Fruit fly (Drosophila melanogaster): ENCODE data around the gene CG15317.

Gene CG15317

DNA sequence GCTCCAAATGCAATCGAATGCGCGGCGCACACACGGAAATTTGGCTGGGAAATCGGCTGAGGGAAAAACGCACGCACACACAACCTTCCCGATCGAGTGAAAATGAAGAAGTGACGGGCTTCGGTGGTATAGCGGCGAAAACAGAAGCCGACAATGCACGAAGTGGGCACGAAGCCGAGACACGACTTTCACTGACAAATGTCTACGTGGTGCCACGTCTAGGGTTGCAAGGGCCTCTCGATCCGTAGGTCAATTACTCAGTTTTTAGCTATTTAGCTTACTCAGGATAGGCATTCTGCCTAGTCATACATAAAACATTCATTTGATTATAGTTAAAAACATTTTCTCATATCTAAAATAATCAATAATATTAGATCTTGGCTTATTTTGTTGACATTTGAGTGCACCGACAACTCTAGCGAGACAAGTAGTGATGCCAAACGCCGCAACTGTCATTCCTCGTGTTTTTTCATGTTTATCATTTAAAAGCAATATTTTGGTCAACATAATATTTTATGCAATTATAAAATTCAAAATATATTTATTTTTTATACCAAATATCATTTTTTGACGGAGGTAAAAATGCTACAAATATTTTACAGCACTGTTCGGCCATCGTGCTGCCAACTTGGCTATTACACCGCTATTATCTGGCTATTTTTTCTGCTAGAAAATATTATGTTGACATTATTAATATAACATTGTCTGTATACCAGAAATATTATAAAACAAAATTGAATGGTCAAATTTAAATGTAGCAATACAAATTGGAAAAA is 2.6 kb downstream of the CG15317 start (continued):
- TF ChIP-seq Deaf1 (tag; optimal IDR thresholded peaks at IDR 0.05) (peak; percentile 100), sna (GFP tag; IDR thresholded peaks at IDR 0.05; ENCODE audit: partially characterized antibody) (no peak), CG1024 (GFP tag; IDR thresholded peaks at IDR 0.05) (peak; percentile 55; the same call in 1 of the 2 replicates), btn (GFP tag; optimal IDR thresholded peaks at IDR 0.05) (no peak), luna (GFP tag; optimal IDR thresholded peaks at IDR 0.05) (no peak), crp (GFP tag; optimal IDR thresholded peaks at IDR 0.05) (peak in 1 of 2 experiments; percentile 28), CG9932 (GFP tag; IDR thresholded peaks at IDR 0.05) (peak; percentile 90), Hmr (GFP tag; optimal IDR thresholded peaks at IDR 0.05) (peak; percentile 90), CG9876 (GFP tag; optimal IDR thresholded peaks at IDR 0.05) (peak; percentile 43), zfh1 (GFP tag; IDR thresholded peaks at IDR 0.05) (peak; percentile 88), CG34422 (GFP tag; IDR thresholded peaks at IDR 0.05) (peak; percentile 89), bcd (GFP tag; optimal IDR thresholded peaks at IDR 0.05) (peak; percentile 88), chn (GFP tag; optimal IDR thresholded peaks at IDR 0.05) (peak; percentile 81), CG8388 (GFP tag; optimal IDR thresholded peaks at IDR 0.05) (peak; percentile 87), CG31388 (GFP tag; optimal IDR thresholded peaks at IDR 0.05) (peak; percentile 56), sd (tag; optimal IDR thresholded peaks at IDR 0.05) (peak; percentile 71), CG18619 (GFP tag; optimal IDR thresholded peaks at IDR 0.05) (peak; percentile 86), Max (GFP tag; optimal IDR thresholded peaks at IDR 0.05) (peak; percentile 89), CG11456 (GFP tag; IDR thresholded peaks at IDR 0.05) (peak; percentile 79), CG18262 (tag; optimal IDR thresholded peaks at IDR 0.05) (peak; percentile 87), CG2116 (GFP tag; optimal IDR thresholded peaks at IDR 0.05) (peak; percentile 43), Meics (GFP tag; optimal IDR thresholded peaks at IDR 0.05) (peak; percentile 88), ham (GFP tag; IDR thresholded peaks at IDR 0.05) (0 out of 2 replicates have a peak, but pooled peaks have one; percentile 53), Bdp1 (GFP tag; optimal IDR thresholded peaks at IDR 0.05) (peak; percentile 69), p53 (GFP tag; optimal IDR thresholded peaks at IDR 0.05) (no peak), CG6272 (GFP tag; IDR thresholded peaks at IDR 0.05) (peak; percentile 82), hb (GFP tag; IDR thresholded peaks at IDR 0.05; ENCODE audit: partially characterized antibody) (no peak), CG5953 (GFP tag; IDR thresholded peaks at IDR 0.05) (peak; percentile 56; the same call in 1 of the 2 replicates), tgo (GFP tag; IDR thresholded peaks at IDR 0.05) (peak; percentile 85), CG12236 (GFP tag; optimal IDR thresholded peaks at IDR 0.05) (peak; percentile 63), gcm2 (GFP tag; optimal IDR thresholded peaks at IDR 0.05) (peak; percentile 78), CG4328 (GFP tag; optimal IDR thresholded peaks at IDR 0.05) (peak; percentile 88), H15 (GFP tag; IDR thresholded peaks at IDR 0.05) (peak; percentile 82), tna (GFP tag; IDR thresholded peaks at IDR 0.05; ENCODE audit: partially characterized antibody) (0 out of 2 replicates have a peak, but pooled peaks have one; percentile 40), twi (tag; optimal IDR thresholded peaks at IDR 0.05) (peak; percentile 58), CG33557 (GFP tag; optimal IDR thresholded peaks at IDR 0.05) (peak; percentile 75), CG9817 (tag; optimal IDR thresholded peaks at IDR 0.05) (peak; percentile 88), CG15479 (GFP tag; optimal IDR thresholded peaks at IDR 0.05) (no peak), wek (GFP tag; optimal IDR thresholded peaks at IDR 0.05) (peak; percentile 72), CG15073 (GFP tag; optimal IDR thresholded peaks at IDR 0.05) (peak; percentile 46), CG3726 (GFP tag; IDR thresholded peaks at IDR 0.05) (peak; percentile 72; the same call in 2 of the 3 replicates), BtbVII (GFP tag; optimal IDR thresholded peaks at IDR 0.05) (peak; percentile 85), CG6254 (GFP tag; optimal IDR thresholded peaks at IDR 0.05) (peak; percentile 77), MBD-R2 (GFP tag; IDR thresholded peaks at IDR 0.05) (peak; percentile 79; the same call in 1 of the 2 replicates), CG31365 (tag; optimal IDR thresholded peaks at IDR 0.05) (peak; percentile 48), Lhr (GFP tag; optimal IDR thresholded peaks at IDR 0.05) (peak; percentile 63), CG6813 (GFP tag; optimal IDR thresholded peaks at IDR 0.05) (peak; percentile 90), repo (GFP tag; optimal IDR thresholded peaks at IDR 0.05) (peak; percentile 57)

Measured in whole organism, embryonic.